Fruit fly (Drosophila melanogaster) whole organism, wandering third instar larva: ENCODE measurements around the gene alt.

Experiments used
- CG32264 ChIP-seq: fragments of 200-800 bp; sonication (Bioruptor generic); optimal IDR thresholded peaks from 2 replicates; lab custom pipeline; 2016; ENCODE audit warnings: missing biosample characterization, missing genetic modification characterization
- CG9705 ChIP-seq: fragments of 200-800 bp; sonication (Bioruptor generic); optimal IDR thresholded peaks from 2 replicates; lab custom pipeline; 2018; ENCODE audit warnings: missing biosample characterization, mild to moderate bottlenecking, missing genetic modification characterization
- CrebA ChIP-seq: fragments of 200-800 bp; sonication (Bioruptor generic); optimal IDR thresholded peaks from 2 replicates; lab custom pipeline; 2016; ENCODE audit warnings: missing biosample characterization, mild to moderate bottlenecking, missing genetic modification characterization, borderline replicate concordance
- Dif ChIP-seq: fragments of 200-275, 200-300 bp; sonication (Bioruptor generic); optimal IDR thresholded peaks from 2 replicates; lab custom pipeline; 2018; ENCODE audit warnings: missing biosample characterization, missing genetic modification characterization; ENCODE audit not compliant: partially characterized antibody
- GATAd ChIP-seq: sonication (Bioruptor generic); optimal IDR thresholded peaks from 2 replicates; lab custom pipeline; 2016; ENCODE audit warnings: missing biosample characterization, missing genetic modification characterization
- Hnf4 ChIP-seq: fragments of 200-800 bp; sonication (Bioruptor generic); optimal IDR thresholded peaks from 2 replicates; lab custom pipeline; 2016; ENCODE audit warnings: missing biosample characterization, mild to moderate bottlenecking, missing genetic modification characterization
- Hr78 ChIP-seq: fragments of >200 bp; optimal IDR thresholded peaks from 2 replicates; lab custom pipeline; 2017; ENCODE audit warnings: missing biosample characterization, missing genetic modification characterization
- Jra ChIP-seq: sonication (Bioruptor generic); optimal IDR thresholded peaks from 2 replicates; lab custom pipeline; 2016; ENCODE audit warnings: missing biosample characterization, missing genetic modification characterization
- Mio ChIP-seq: sonication (Bioruptor generic); optimal IDR thresholded peaks from 2 replicates; lab custom pipeline; 2016; ENCODE audit warnings: missing biosample characterization, missing genetic modification characterization
- Myc ChIP-seq: fragments of >200 bp; optimal IDR thresholded peaks from 2 replicates; lab custom pipeline; 2017
- N ChIP-seq: fragments of >200 bp; optimal IDR thresholded peaks from 2 replicates; lab custom pipeline; 2018; ENCODE audit warnings: missing biosample characterization, missing external identifiers, missing genetic modification characterization
- OdsH ChIP-seq: fragments of 200-800 bp; sonication (Bioruptor generic); optimal IDR thresholded peaks from 2 replicates; lab custom pipeline; 2016; ENCODE audit warnings: missing biosample characterization, mild to moderate bottlenecking, missing genetic modification characterization
- Rel ChIP-seq, 2 experiments: fragments of 200-800 bp; sonication (Bioruptor generic) in 1 of 2; optimal IDR thresholded peaks; 2 replicates in 1 of 2; 3 replicates in 1 of 2; lab custom pipeline; 2016 to 2019; ENCODE audit warnings: mild to moderate bottlenecking in 2 of 2, missing biosample characterization in 2 of 2, missing genetic modification characterization in 2 of 2, moderate library complexity in 1 of 2
- Sp1 ChIP-seq: fragments of 200-800 bp; sonication (Bioruptor generic); optimal IDR thresholded peaks from 3 replicates; lab custom pipeline; 2019; ENCODE audit warnings: missing biosample characterization, mild to moderate bottlenecking, missing genetic modification characterization, moderate library complexity
- br ChIP-seq: fragments of 200-800 bp; sonication (Bioruptor generic); optimal IDR thresholded peaks from 2 replicates; lab custom pipeline; 2016; ENCODE audit warnings: missing biosample characterization, missing genetic modification characterization
- brk ChIP-seq: fragments of 200-800 bp; sonication (Bioruptor generic); optimal IDR thresholded peaks from 2 replicates; lab custom pipeline; 2016; ENCODE audit warnings: missing biosample characterization, mild to moderate bottlenecking, missing genetic modification characterization
- dl ChIP-seq, 2 experiments: fragments of 175-275, 200-275 bp in 1 of 2; fragments of 200-275 bp in 1 of 2; sonication (Bioruptor generic); optimal IDR thresholded peaks; lab custom pipeline; 2018; ENCODE audit warnings: mild to moderate bottlenecking in 2 of 2, missing biosample characterization in 2 of 2, missing genetic modification characterization in 2 of 2, moderate library complexity in 2 of 2; ENCODE audit not compliant: partially characterized antibody in 2 of 2, insufficient read depth in 1 of 2
- dmrt93B ChIP-seq: fragments of 200-800 bp; sonication (Bioruptor generic); optimal IDR thresholded peaks from 2 replicates; lab custom pipeline; 2018; ENCODE audit warnings: missing biosample characterization, mild to moderate bottlenecking, missing genetic modification characterization
- dsf ChIP-seq: sonication (Bioruptor generic); optimal IDR thresholded peaks from 2 replicates; lab custom pipeline; 2016; ENCODE audit warnings: missing biosample characterization, missing genetic modification characterization, borderline replicate concordance
- foxo ChIP-seq, 2 experiments: fragments of 200-800 bp; sonication (Bioruptor generic); optimal IDR thresholded peaks; 2 replicates in 1 of 2; 3 replicates in 1 of 2; lab custom pipeline; 2016 to 2017; ENCODE audit warnings: missing biosample characterization in 2 of 2, missing genetic modification characterization in 2 of 2
- fru ChIP-seq: fragments of 200-800 bp; sonication (Bioruptor generic); optimal IDR thresholded peaks from 3 replicates; lab custom pipeline; 2016; ENCODE audit warnings: missing biosample characterization, mild to moderate bottlenecking, missing genetic modification characterization
- h ChIP-seq: fragments of 200-800 bp; sonication (Bioruptor generic); optimal IDR thresholded peaks from 3 replicates; lab custom pipeline; 2016; ENCODE audit warnings: missing biosample characterization, mild to moderate bottlenecking, missing genetic modification characterization
- jim ChIP-seq: fragments of 175-275, 200-325 bp; sonication (Bioruptor generic); optimal IDR thresholded peaks from 2 replicates; lab custom pipeline; 2016; ENCODE audit warnings: missing biosample characterization, mild to moderate bottlenecking, missing genetic modification characterization
- lola ChIP-seq: fragments of >200 bp; optimal IDR thresholded peaks from 2 replicates; lab custom pipeline; 2017; ENCODE audit warnings: missing biosample characterization, missing genetic modification characterization
- psq ChIP-seq: fragments of 200-800 bp; sonication (Bioruptor generic); optimal IDR thresholded peaks from 3 replicates; lab custom pipeline; 2017; ENCODE audit warnings: missing biosample characterization, mild to moderate bottlenecking, missing genetic modification characterization, moderate library complexity
- rgr ChIP-seq: fragments of 200-800 bp; sonication (Bioruptor generic); optimal IDR thresholded peaks from 3 replicates; lab custom pipeline; 2016; ENCODE audit warnings: missing biosample characterization, mild to moderate bottlenecking, missing genetic modification characterization
- sage ChIP-seq: fragments of 200-800 bp; sonication (Bioruptor generic); optimal IDR thresholded peaks from 2 replicates; lab custom pipeline; 2016; ENCODE audit warnings: missing biosample characterization, mild to moderate bottlenecking, missing genetic modification characterization
- sv ChIP-seq: fragments of 200-800 bp; sonication (Bioruptor generic); optimal IDR thresholded peaks from 3 replicates; lab custom pipeline; 2016; ENCODE audit warnings: missing biosample characterization, missing genetic modification characterization
- tai ChIP-seq: sonication (Bioruptor generic); optimal IDR thresholded peaks from 2 replicates; lab custom pipeline; 2016; ENCODE audit warnings: missing biosample characterization, missing genetic modification characterization
- usp ChIP-seq: fragments of >200 bp; optimal IDR thresholded peaks from 2 replicates; lab custom pipeline; 2017; ENCODE audit warnings: missing biosample characterization, missing genetic modification characterization
- woc ChIP-seq: sonication (Bioruptor generic); optimal IDR thresholded peaks from 2 replicates; lab custom pipeline; 2016; ENCODE audit warnings: missing biosample characterization, mild to moderate bottlenecking, missing genetic modification characterization

Gene alt

dm6 chr3R:17705899-17706831 is 23.9 kb upstream of the alt start:
- TF ChIP-seq Rel (GFP tag; optimal IDR thresholded peaks at IDR 0.05; lab: Kevin White, UChicago), result no peak
- peak; percentile 90 for TF ChIP-seq Rel (tag; optimal IDR thresholded peaks at IDR 0.05; lab: Kevin White, UChicago)
- TF ChIP-seq brk (GFP tag; lab: Kevin White, UChicago), result peak; percentile 25
- TF ChIP-seq dl (GFP tag; optimal IDR thresholded peaks at IDR 0.05; lab: Kevin White, UChicago; ENCODE audit: insufficient read depth in 1 of 2, partially characterized antibody in 2 of 2), result no peak
- TF ChIP-seq Hr78 (GFP tag; lab: Kevin White, UChicago), result no peak
- peak; percentile 13 for TF ChIP-seq fru
- no peak for TF ChIP-seq Mio (GFP tag; lab: Kevin White, UChicago)
- no peak for TF ChIP-seq sv (GFP tag; lab: Kevin White, UChicago)
- TF ChIP-seq jim (GFP tag; lab: Kevin White, UChicago), result peak; percentile 22
- TF ChIP-seq dmrt93B (GFP tag; lab: Kevin White, UChicago), result no peak
- TF ChIP-seq rgr (GFP tag; lab: Kevin White, UChicago), result no peak
- TF ChIP-seq dsf (GFP tag; lab: Kevin White, UChicago), result no peak
- peak; percentile 13 for TF ChIP-seq tai (GFP tag; lab: Kevin White, UChicago)
- TF ChIP-seq CG9705 (GFP tag; lab: Kevin White, UChicago), result no peak
- no peak for TF ChIP-seq Dif (GFP tag; lab: Kevin White, UChicago)
- no peak for TF ChIP-seq Sp1
- peak; percentile 19 for TF ChIP-seq woc (GFP tag; lab: Kevin White, UChicago)
- TF ChIP-seq Myc, result no peak
- no peak for TF ChIP-seq CG32264 (GFP tag; lab: Kevin White, UChicago)
- TF ChIP-seq h, result peak; percentile 52
- no peak for TF ChIP-seq lola
- TF ChIP-seq GATAd (GFP tag; lab: Kevin White, UChicago), result no peak
- TF ChIP-seq CrebA (GFP tag; lab: Kevin White, UChicago), result peak; percentile 90
- no peak for TF ChIP-seq br
- peak; percentile 37 for TF ChIP-seq OdsH (GFP tag; lab: Kevin White, UChicago)
- TF ChIP-seq sage (GFP tag; lab: Kevin White, UChicago), result no peak
- TF ChIP-seq psq, result peak; percentile 87
- no peak for TF ChIP-seq usp
- peak in 1 of 2 experiments; percentile 17 for TF ChIP-seq foxo (GFP tag; optimal IDR thresholded peaks at IDR 0.05; lab: Kevin White, UChicago)
- TF ChIP-seq Hnf4 (GFP tag; lab: Kevin White, UChicago), result peak; percentile 25

dm6 chr3R:17705140-17705539 is 22.8 kb upstream of the alt start:
- TF ChIP-seq Hr78 (GFP tag; lab: Kevin White, UChicago) (no peak), Rel (GFP tag; optimal IDR thresholded peaks at IDR 0.05; lab: Kevin White, UChicago) (no peak), Rel (tag; optimal IDR thresholded peaks at IDR 0.05; lab: Kevin White, UChicago) (peak; percentile 93)

dm6 chr3R:17704538-17704854 is 22.2 kb upstream of the alt start:
- TF ChIP-seq usp, result no peak
- no peak for TF ChIP-seq OdsH (GFP tag; lab: Kevin White, UChicago)
- no peak for TF ChIP-seq foxo (GFP tag; optimal IDR thresholded peaks at IDR 0.05; lab: Kevin White, UChicago)
- no peak for TF ChIP-seq N (GFP tag; lab: Kevin White, UChicago)
- no peak for TF ChIP-seq Rel (GFP tag; optimal IDR thresholded peaks at IDR 0.05; lab: Kevin White, UChicago)
- TF ChIP-seq Rel (tag; optimal IDR thresholded peaks at IDR 0.05; lab: Kevin White, UChicago), result peak; percentile 41
- TF ChIP-seq woc (GFP tag; lab: Kevin White, UChicago), result no peak
- TF ChIP-seq psq, result no peak
- no peak for TF ChIP-seq Jra (GFP tag; lab: Kevin White, UChicago)
- peak; percentile 54 for TF ChIP-seq fru
- TF ChIP-seq dl (GFP tag; optimal IDR thresholded peaks at IDR 0.05; lab: Kevin White, UChicago; ENCODE audit: insufficient read depth in 1 of 2, partially characterized antibody in 2 of 2), result peak in 1 of 2 experiments; percentile 14
- TF ChIP-seq Hnf4 (GFP tag; lab: Kevin White, UChicago), result no peak
